Worm (Caenorhabditis elegans) whole organism, young adult: ENCODE measurements around the gene spo-11.
A peak's percentile ranks its signal among the peaks of the same experiment; 100 is the strongest.

Experiments
- B0035.1 ChIP-seq: sonication (generic microtip); optimal IDR thresholded peaks from 2 replicates; lab custom pipeline; 2016; ENCODE audit warnings: missing genetic modification characterization, mild to moderate bottlenecking, missing compliant biosample characterization, missing genotype, missing genetic modification reagents
- B0261.1 ChIP-seq: sonication (generic microtip); optimal IDR thresholded peaks from 2 replicates; lab custom pipeline; 2016; ENCODE audit warnings: mild to moderate bottlenecking, missing genetic modification characterization, moderate library complexity, missing compliant biosample characterization
- B0336.3 ChIP-seq: fragments of 200-800 bp; sonication (Bioruptor generic); IDR thresholded peaks from 2 replicates; pipeline ENCODE4 v1.3.6; 2022; ENCODE audit warnings: missing genetic modification characterization, missing compliant biosample characterization
- C17E4.6 ChIP-seq: fragments of 200-800 bp; sonication (Bioruptor generic); IDR thresholded peaks from 2 replicates; pipeline ENCODE4 v1.3.6; 2022; ENCODE audit warnings: missing genetic modification reagents, missing genetic modification characterization, missing compliant biosample characterization
- F10E7.11 ChIP-seq: sonication (generic microtip); optimal IDR thresholded peaks from 2 replicates; lab custom pipeline; 2017; ENCODE audit warnings: mild to moderate bottlenecking, missing genetic modification characterization, moderate library complexity, missing compliant biosample characterization
- F33H1.4 ChIP-seq: fragments of 200-800 bp; sonication (Bioruptor generic); IDR thresholded peaks from 2 replicates; pipeline ENCODE4 v1.3.6; 2022; ENCODE audit warnings: missing genetic modification reagents, missing genetic modification characterization, missing compliant biosample characterization
- F37B4.10 ChIP-seq: fragments of 200-800 bp; sonication (Bioruptor generic); IDR thresholded peaks from 2 replicates; pipeline ENCODE4 v1.3.6; 2022; ENCODE audit warnings: missing genetic modification characterization, missing compliant biosample characterization
- F39B2.1 ChIP-seq: fragments of 200-800 bp; sonication (Bioruptor generic); IDR thresholded peaks from 2 replicates; pipeline ENCODE4 v1.3.6; 2022; ENCODE audit warnings: missing genetic modification reagents, missing genetic modification characterization, missing compliant biosample characterization
- F49E8.2 ChIP-seq: sonication (generic microtip); optimal IDR thresholded peaks from 3 replicates; lab custom pipeline; 2017; ENCODE audit warnings: missing genetic modification characterization, mild to moderate bottlenecking, missing compliant biosample characterization, antibody characterized with exemption, moderate library complexity; ENCODE audit not compliant: insufficient read depth
- F52B5.7 ChIP-seq: sonication (generic microtip); optimal IDR thresholded peaks from 2 replicates; lab custom pipeline; 2016; ENCODE audit warnings: mild to moderate bottlenecking, missing genetic modification characterization, missing compliant biosample characterization
- K11D2.4 ChIP-seq: fragments of 200-800 bp; sonication (Bioruptor generic); IDR thresholded peaks from 2 replicates; pipeline ENCODE4 v1.3.6; 2022; ENCODE audit warnings: missing genetic modification reagents, missing genetic modification characterization, missing compliant biosample characterization
- K12H6.12 ChIP-seq: fragments of 200-800 bp; sonication (Bioruptor generic); optimal IDR thresholded peaks from 2 replicates; lab custom pipeline; 2018; ENCODE audit warnings: mild to moderate bottlenecking, missing genetic modification characterization, missing compliant biosample characterization
- T26A5.8 ChIP-seq: sonication (generic microtip); optimal IDR thresholded peaks from 2 replicates; lab custom pipeline; 2016; ENCODE audit warnings: missing genetic modification characterization, missing compliant biosample characterization
- ZK185.1 ChIP-seq: sonication (generic microtip); optimal IDR thresholded peaks from 2 replicates; lab custom pipeline; 2016; ENCODE audit warnings: mild to moderate bottlenecking, missing genetic modification characterization, missing compliant biosample characterization; ENCODE audit not compliant: poor library complexity, severe bottlenecking
- akir-1 ChIP-seq: fragments of 200-800 bp; sonication (Bioruptor generic); optimal IDR thresholded peaks from 2 replicates; lab custom pipeline; 2018; ENCODE audit warnings: mild to moderate bottlenecking, missing genetic modification characterization, moderate library complexity, missing compliant biosample characterization
- aptf-3 ChIP-seq: fragments of 200-800 bp; sonication (Bioruptor generic); IDR thresholded peaks from 2 replicates; pipeline ENCODE4 v1.3.6; 2022; ENCODE audit warnings: missing genetic modification characterization, missing compliant biosample characterization
- athp-1 ChIP-seq: sonication (generic microtip); optimal IDR thresholded peaks from 2 replicates; lab custom pipeline; 2017; ENCODE audit warnings: mild to moderate bottlenecking, missing genetic modification characterization, missing compliant biosample characterization
- attf-3 ChIP-seq: fragments of 200-800 bp; sonication (Bioruptor generic); conservative IDR thresholded peaks from 2 replicates; pipeline ENCODE4 v1.3.6; 2022; ENCODE audit warnings: missing genetic modification reagents, missing genetic modification characterization, missing compliant biosample characterization
- attf-5 ChIP-seq: fragments of 200-800 bp; sonication (Bioruptor generic); optimal IDR thresholded peaks from 2 replicates; lab custom pipeline; 2018; ENCODE audit warnings: mild to moderate bottlenecking, missing genetic modification characterization, missing compliant biosample characterization
- bed-2 ChIP-seq: fragments of 200-800 bp; sonication (Bioruptor generic); IDR thresholded peaks from 2 replicates; pipeline ENCODE4 v1.3.6; 2022; ENCODE audit warnings: missing genetic modification reagents, missing genetic modification characterization, missing compliant biosample characterization
- ceh-100 ChIP-seq: fragments of 200-800 bp; sonication (Bioruptor generic); IDR thresholded peaks from 2 replicates; pipeline ENCODE4 v1.3.6; 2022; ENCODE audit warnings: missing genetic modification reagents, missing genetic modification characterization, missing compliant biosample characterization
- ceh-58 ChIP-seq: fragments of 200-800 bp; sonication (Bioruptor generic); IDR thresholded peaks from 2 replicates; pipeline ENCODE4 v1.3.6; 2022; ENCODE audit warnings: missing genetic modification characterization, missing compliant biosample characterization
- ceh-79 ChIP-seq: sonication (generic microtip); optimal IDR thresholded peaks from 2 replicates; lab custom pipeline; 2017; ENCODE audit warnings: mild to moderate bottlenecking, missing genetic modification characterization, missing compliant biosample characterization
- ceh-91 ChIP-seq: fragments of 200-800 bp; sonication (Bioruptor generic); IDR thresholded peaks from 2 replicates; pipeline ENCODE4 v1.3.6; 2022; ENCODE audit warnings: missing genetic modification reagents, missing genetic modification characterization, missing compliant biosample characterization
- chd-7 ChIP-seq: sonication (generic microtip); optimal IDR thresholded peaks from 2 replicates; lab custom pipeline; 2016; ENCODE audit warnings: mild to moderate bottlenecking, missing genetic modification characterization, moderate library complexity, missing compliant biosample characterization
- dpff-1 ChIP-seq: sonication (generic microtip); optimal IDR thresholded peaks from 2 replicates; lab custom pipeline; 2017; ENCODE audit warnings: mild to moderate bottlenecking, missing genetic modification characterization, missing compliant biosample characterization
- egl-18 ChIP-seq: fragments of 200-800 bp; sonication (Bioruptor generic); IDR thresholded peaks from 2 replicates; pipeline ENCODE4 v1.3.6; 2022; ENCODE audit warnings: missing genetic modification reagents, missing genetic modification characterization, missing compliant biosample characterization
- ekl-4 ChIP-seq: fragments of 200-800 bp; sonication (Bioruptor generic); IDR thresholded peaks from 2 replicates; pipeline ENCODE4 v1.3.6; 2022; ENCODE audit warnings: missing genetic modification reagents, missing genetic modification characterization, missing compliant biosample characterization
- fkh-3 ChIP-seq: sonication (generic microtip); optimal IDR thresholded peaks from 2 replicates; lab custom pipeline; 2016; ENCODE audit warnings: mild to moderate bottlenecking, missing genetic modification characterization, missing compliant biosample characterization
- gei-17 ChIP-seq: fragments of 200-800 bp; sonication (Bioruptor generic); optimal IDR thresholded peaks from 2 replicates; lab custom pipeline; 2018; ENCODE audit warnings: mild to moderate bottlenecking, missing genetic modification characterization, missing compliant biosample characterization
- hlh-12 ChIP-seq: sonication (generic microtip); optimal IDR thresholded peaks from 2 replicates; lab custom pipeline; 2016; ENCODE audit warnings: missing genetic modification characterization, missing compliant biosample characterization
- lag-1 ChIP-seq: fragments of 200-800 bp; sonication (Bioruptor generic); IDR thresholded peaks from 2 replicates; pipeline ENCODE4 v1.3.6; 2022; ENCODE audit warnings: missing genetic modification reagents, missing genetic modification characterization, missing compliant biosample characterization
- lin-40 ChIP-seq: sonication (generic microtip); optimal IDR thresholded peaks from 2 replicates; lab custom pipeline; 2016; ENCODE audit warnings: missing genetic modification characterization, mild to moderate bottlenecking, missing compliant biosample characterization, missing genotype, missing genetic modification reagents
- lin-54 ChIP-seq: fragments of 200-800 bp; sonication (Bioruptor generic); optimal IDR thresholded peaks from 2 replicates; lab custom pipeline; 2018; ENCODE audit warnings: mild to moderate bottlenecking, missing genetic modification characterization, missing compliant biosample characterization
- lsl-1 ChIP-seq: fragments of 200-800 bp; sonication (Bioruptor generic); optimal IDR thresholded peaks from 2 replicates; lab custom pipeline; 2018; ENCODE audit warnings: mild to moderate bottlenecking, missing genetic modification characterization, moderate library complexity, missing compliant biosample characterization
- madf-8 ChIP-seq: fragments of 200-800 bp; sonication (Bioruptor generic); conservative IDR thresholded peaks from 2 replicates; pipeline ENCODE4 v1.3.6; 2022; ENCODE audit warnings: missing genetic modification reagents, missing genetic modification characterization, missing compliant biosample characterization
- nfya-2 ChIP-seq: fragments of 200-800 bp; sonication (Bioruptor generic); IDR thresholded peaks from 2 replicates; pipeline ENCODE4 v1.3.6; 2022; ENCODE audit warnings: missing genetic modification reagents, missing genetic modification characterization, missing compliant biosample characterization
- nhr-27 ChIP-seq: fragments of 200-800 bp; sonication (Bioruptor generic); optimal IDR thresholded peaks from 2 replicates; lab custom pipeline; 2018; ENCODE audit warnings: mild to moderate bottlenecking, missing genetic modification characterization, moderate library complexity, missing compliant biosample characterization
- nhr-80 ChIP-seq: sonication (generic microtip); optimal IDR thresholded peaks from 2 replicates; lab custom pipeline; 2016; ENCODE audit warnings: missing genetic modification characterization, missing compliant biosample characterization
- pha-4 ChIP-seq: fragments of 150-350 bp; sonication (generic microtip); optimal IDR thresholded peaks from 2 replicates; lab custom pipeline; 2014; ENCODE audit warnings: missing biosample characterization, missing genetic modification reagents, missing genetic modification characterization
- snpc-1.1 ChIP-seq: sonication (generic microtip); optimal IDR thresholded peaks from 2 replicates; lab custom pipeline; 2017; ENCODE audit warnings: missing genetic modification characterization, mild to moderate bottlenecking, missing compliant biosample characterization, antibody characterized with exemption, moderate library complexity, missing genotype, missing genetic modification reagents; ENCODE audit not compliant: insufficient read depth
- snpc-4 ChIP-seq, 5 experiments: fragments of 150-350 bp in 1 of 5; sonication (generic microtip) in 4 of 5; optimal IDR thresholded peaks; 2 replicates each; lab custom pipeline; 2014 to 2018; ENCODE audit warnings: missing genetic modification characterization in 5 of 5, missing biosample characterization in 3 of 5, antibody characterized with exemption in 2 of 5, mild to moderate bottlenecking in 2 of 5, missing compliant biosample characterization in 2 of 5, missing genotype in 2 of 5, moderate library complexity in 2 of 5, missing genetic modification reagents in 1 of 5
- somi-1 ChIP-seq: fragments of 200-800 bp; sonication (Bioruptor generic); optimal IDR thresholded peaks from 2 replicates; lab custom pipeline; 2018; ENCODE audit warnings: mild to moderate bottlenecking, missing genetic modification characterization, missing compliant biosample characterization
- tbx-9 ChIP-seq: sonication (generic microtip); optimal IDR thresholded peaks from 2 replicates; lab custom pipeline; 2016; ENCODE audit warnings: borderline replicate concordance, missing genetic modification characterization, inconsistent platforms, missing compliant biosample characterization
- unc-130 ChIP-seq: sonication (generic microtip); optimal IDR thresholded peaks from 2 replicates; lab custom pipeline; 2016; ENCODE audit warnings: missing genetic modification reagents, missing genetic modification characterization, missing compliant biosample characterization
- ztf-22 ChIP-seq: fragments of 200-800 bp; sonication (Bioruptor generic); optimal IDR thresholded peaks from 2 replicates; lab custom pipeline; 2018; ENCODE audit warnings: mild to moderate bottlenecking, missing genetic modification characterization, moderate library complexity, missing compliant biosample characterization
- ztf-26 ChIP-seq: sonication (generic microtip); optimal IDR thresholded peaks from 2 replicates; lab custom pipeline; 2017; ENCODE audit warnings: missing genetic modification characterization, missing compliant biosample characterization
- ztf-28 ChIP-seq: fragments of 200-800 bp; sonication (Bioruptor generic); IDR thresholded peaks from 2 replicates; pipeline ENCODE4 v1.3.6; 2022; ENCODE audit warnings: missing genetic modification reagents, missing genetic modification characterization, missing compliant biosample characterization

spo-11 gene

DNA sequence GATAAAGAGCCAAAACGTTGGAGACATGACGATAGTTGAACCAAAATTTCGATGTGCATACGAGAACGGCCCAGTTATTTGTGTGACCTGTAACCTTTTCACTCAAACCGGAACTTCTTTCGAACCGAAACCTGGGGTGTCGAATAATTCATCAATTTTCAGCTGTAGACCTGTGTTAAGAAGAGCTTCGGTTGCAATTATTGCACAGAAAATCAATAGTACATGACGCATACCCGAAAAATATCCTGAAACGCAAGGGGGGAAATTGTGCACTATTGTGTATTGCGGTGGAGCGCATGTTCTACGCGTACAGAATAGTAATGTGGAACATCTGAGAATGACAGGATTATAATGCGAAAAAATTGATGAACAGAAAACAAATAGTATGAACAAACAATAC lies 14.9 kb downstream of the spo-11 start, which contains the start of gene pigk-1 (continued):
- TF ChIP-seq K12H6.12, result no peak
- peak; percentile 57 for TF ChIP-seq ekl-4 (GFP tag; lab: Robert Waterston, UW)
- no peak for TF ChIP-seq lin-40 (tag; lab: Kevin White, UChicago)
- peak; percentile 35; the same call in 1 of the 2 replicates for TF ChIP-seq madf-8
- TF ChIP-seq aptf-3 (GFP tag; lab: Robert Waterston, UW), result peak; percentile 17; the same call in 1 of the 2 replicates
- no peak for TF ChIP-seq gei-17 (GFP tag; lab: Kevin White, UChicago)
- no peak for TF ChIP-seq fkh-3 (tag; lab: Kevin White, UChicago)
- no peak for TF ChIP-seq dpff-1 (tag; lab: Kevin White, UChicago)
- TF ChIP-seq F39B2.1 (GFP tag; lab: Robert Waterston, UW), result peak; percentile 83
- TF ChIP-seq B0035.1, result no peak
- no peak for TF ChIP-seq chd-7 (tag; lab: Kevin White, UChicago)
- no peak for TF ChIP-seq ztf-22 (GFP tag; lab: Kevin White, UChicago)
- TF ChIP-seq pha-4 (tag; lab: Kevin White, UChicago), result no peak
- TF ChIP-seq unc-130, result peak; percentile 34
- TF ChIP-seq ztf-28, result no peak
- TF ChIP-seq snpc-4 (GFP tag; optimal IDR thresholded peaks at IDR 0.05; lab: Kevin White, UChicago), result no peak
- peak in 2 of 4 experiments; percentile 10 to 41 for TF ChIP-seq snpc-4 (tag; optimal IDR thresholded peaks at IDR 0.05; lab: Kevin White, UChicago)
- peak; percentile 28 for TF ChIP-seq athp-1 (tag; lab: Kevin White, UChicago)
- TF ChIP-seq ceh-79, result no peak
- no peak for TF ChIP-seq K11D2.4 (GFP tag; lab: Robert Waterston, UW)
- TF ChIP-seq lsl-1 (GFP tag; lab: Kevin White, UChicago), result peak; percentile 44
- no peak for TF ChIP-seq ztf-26
- TF ChIP-seq lin-54 (GFP tag; lab: Kevin White, UChicago), result peak; percentile 56
- no peak for TF ChIP-seq attf-5 (GFP tag; lab: Kevin White, UChicago)
- TF ChIP-seq snpc-1.1 (tag; lab: Kevin White, UChicago), result no peak
- TF ChIP-seq ceh-100 (GFP tag; lab: Robert Waterston, UW), result no peak; the same call in 1 of the 2 replicates
- no peak for TF ChIP-seq somi-1 (GFP tag; lab: Kevin White, UChicago)
- TF ChIP-seq F10E7.11 (tag; lab: Kevin White, UChicago), result no peak
- peak; percentile 73; the same call in 1 of the 2 replicates for TF ChIP-seq C17E4.6
- no peak for TF ChIP-seq akir-1 (GFP tag; lab: Kevin White, UChicago)
- 0 out of 2 replicates have a peak, but pooled peaks have one; percentile 76 for TF ChIP-seq ceh-58
- TF ChIP-seq B0336.3 (GFP tag; lab: Robert Waterston, UW), result peak; percentile 88
- peak; percentile 48 for TF ChIP-seq T26A5.8
- TF ChIP-seq F49E8.2 (tag; lab: Kevin White, UChicago), result peak; percentile 69
- no peak for TF ChIP-seq egl-18 (GFP tag; lab: Robert Waterston, UW)
- no peak for TF ChIP-seq hlh-12 (tag; lab: Kevin White, UChicago)
- TF ChIP-seq attf-3 (GFP tag; lab: Robert Waterston, UW), result no peak
- TF ChIP-seq bed-2 (GFP tag; lab: Robert Waterston, UW), result no peak
- TF ChIP-seq nhr-27 (tag; lab: Kevin White, UChicago), result no peak
- TF ChIP-seq F52B5.7 (tag; lab: Kevin White, UChicago), result no peak
- no peak for TF ChIP-seq tbx-9
- TF ChIP-seq nfya-2, result peak; percentile 71; the same call in 1 of the 2 replicates
- no peak for TF ChIP-seq B0261.1 (tag; lab: Kevin White, UChicago)
- no peak for TF ChIP-seq lag-1 (GFP tag; lab: Robert Waterston, UW)
- TF ChIP-seq F33H1.4 (GFP tag; lab: Robert Waterston, UW), result peak; percentile 45
- no peak for TF ChIP-seq nhr-80 (tag; lab: Kevin White, UChicago)
- TF ChIP-seq ceh-91, result no peak
- TF ChIP-seq F37B4.10 (GFP tag; lab: Robert Waterston, UW), result no peak
- TF ChIP-seq ZK185.1 (tag; lab: Kevin White, UChicago), result peak; percentile 30
